Fruit fly (Drosophila melanogaster) whole organism, embryonic: ENCODE data around the gene CG9426.

ENCODE experiments used
- CG11247 ChIP-seq: fragments of 200-800 bp; sonication (Bioruptor generic); IDR thresholded peaks from 2 replicates; pipeline ENCODE4 v1.3.6; 2022; ENCODE audit warnings: missing biosample characterization, missing genetic modification characterization
- CG12155 ChIP-seq: fragments of 200-800 bp; sonication (Bioruptor generic); optimal IDR thresholded peaks from 3 replicates; lab custom pipeline; 2016; ENCODE audit warnings: missing biosample characterization, missing genetic modification characterization
- CG13123 ChIP-seq: fragments of 200-800 bp; sonication (Bioruptor generic); optimal IDR thresholded peaks from 2 replicates; lab custom pipeline; 2016; ENCODE audit warnings: missing biosample characterization, missing genetic modification characterization
- CG1529 ChIP-seq: fragments of 200-800 bp; sonication (Bioruptor generic); optimal IDR thresholded peaks from 3 replicates; lab custom pipeline; 2018; ENCODE audit warnings: missing biosample characterization, missing genetic modification characterization
- CG17612 ChIP-seq: fragments of 200-800 bp; sonication (Bioruptor generic); IDR thresholded peaks from 2 replicates; pipeline ENCODE4 v1.3.6; 2022; ENCODE audit warnings: missing biosample characterization, missing genetic modification characterization
- CG6813 ChIP-seq: fragments of 200-800 bp; sonication (Bioruptor generic); optimal IDR thresholded peaks from 2 replicates; lab custom pipeline; 2017; ENCODE audit warnings: missing biosample characterization, missing genetic modification characterization, mild to moderate bottlenecking, moderate library complexity, missing genetic modification reagents
- CG9876 ChIP-seq: fragments of 200-800 bp; sonication (Bioruptor generic); optimal IDR thresholded peaks from 2 replicates; lab custom pipeline; 2016; ENCODE audit warnings: missing biosample characterization, missing genetic modification characterization
- Fer3 ChIP-seq: fragments of 200-800 bp; sonication (Bioruptor generic); optimal IDR thresholded peaks from 2 replicates; lab custom pipeline; 2018; ENCODE audit warnings: missing biosample characterization, mild to moderate bottlenecking, missing genetic modification characterization, moderate library complexity
- Hand ChIP-seq: fragments of 200-800 bp; sonication (Bioruptor generic); optimal IDR thresholded peaks from 2 replicates; lab custom pipeline; 2017; ENCODE audit warnings: mild to moderate bottlenecking, missing biosample characterization, missing genetic modification reagents, missing genetic modification characterization
- cas ChIP-seq: fragments of 200-800 bp; sonication (Bioruptor generic); IDR thresholded peaks from 2 replicates; pipeline ENCODE4 v1.3.6; 2022; ENCODE audit warnings: missing biosample characterization, missing genetic modification characterization
- fru ChIP-seq: fragments of >200 bp; optimal IDR thresholded peaks from 2 replicates; lab custom pipeline; 2017
- usp ChIP-seq: fragments of >200 bp; optimal IDR thresholded peaks from 2 replicates; lab custom pipeline; 2017; ENCODE audit warnings: missing biosample characterization, missing genetic modification characterization

DNA sequence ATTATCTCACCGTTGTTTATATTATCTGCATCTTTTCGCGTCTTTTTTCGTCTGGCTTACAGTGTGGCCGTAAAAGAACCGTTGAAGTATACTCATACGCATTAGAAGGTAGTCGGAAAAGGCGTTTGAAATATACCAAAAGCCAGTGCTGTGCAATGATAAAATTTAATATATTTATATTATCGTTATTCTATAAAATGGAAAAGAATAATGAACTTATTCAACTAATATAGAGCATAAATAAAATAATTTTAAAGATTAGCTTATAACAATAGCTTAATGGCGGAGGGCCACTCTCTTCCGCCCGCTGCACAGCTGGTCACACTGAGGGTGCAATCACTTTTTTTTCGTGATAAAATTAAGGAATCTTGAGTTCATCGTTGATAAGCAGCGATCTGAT, 27.8 kb downstream of the CG9426 start, which contains the start of the genes CG16974 and Edem2:
- TF ChIP-seq CG13123: peak; percentile 64
- TF ChIP-seq CG6813: no peak
- no peak for TF ChIP-seq Hand (GFP tag; lab: Kevin White, UChicago)
- TF ChIP-seq usp: no peak
- no peak for TF ChIP-seq CG9876 (GFP tag; lab: Kevin White, UChicago)
- TF ChIP-seq cas: no peak
- no peak for TF ChIP-seq CG17612 (GFP tag; lab: Robert Waterston, UW)
- TF ChIP-seq CG1529: no peak
- TF ChIP-seq Fer3 (tag; lab: Kevin White, UChicago): no peak
- no peak for TF ChIP-seq fru (lab: Kevin White, UChicago)
- peak; percentile 47; the same call in 1 of the 2 replicates for TF ChIP-seq CG11247
- peak; percentile 84 for TF ChIP-seq CG12155 (GFP tag; lab: Kevin White, UChicago)
